Worm (Caenorhabditis elegans) whole organism, L4 larva: ENCODE data around the gene msp-64.

Source experiments
- F37D6.2 ChIP-seq: sonication (generic microtip); optimal IDR thresholded peaks from 2 replicates; lab custom pipeline; 2016; ENCODE audit warnings: mild to moderate bottlenecking, missing genetic modification characterization, missing compliant biosample characterization
- F49E8.2 ChIP-seq: sonication (generic microtip); optimal IDR thresholded peaks from 2 replicates; lab custom pipeline; 2016; ENCODE audit warnings: missing compliant biosample characterization, mild to moderate bottlenecking, missing genetic modification characterization, borderline replicate concordance
- T20F7.1 ChIP-seq: fragments of 200-800 bp; sonication (Bioruptor generic); optimal IDR thresholded peaks from 2 replicates; lab custom pipeline; 2018; ENCODE audit warnings: mild to moderate bottlenecking, missing genetic modification characterization, missing compliant biosample characterization
- Y5F2A.4 ChIP-seq: fragments of 200-800 bp; sonication (Bioruptor generic); optimal IDR thresholded peaks from 2 replicates; lab custom pipeline; 2018; ENCODE audit warnings: mild to moderate bottlenecking, missing genetic modification characterization, missing compliant biosample characterization
- ZK337.2 ChIP-seq: fragments of 200-800 bp; sonication (Bioruptor generic); IDR thresholded peaks from 2 replicates; pipeline ENCODE4 v1.3.6; 2022; ENCODE audit warnings: missing genetic modification reagents, missing genetic modification characterization, missing compliant biosample characterization
- aly-2 ChIP-seq: sonication (generic microtip); optimal IDR thresholded peaks from 2 replicates; lab custom pipeline; 2018; ENCODE audit warnings: missing biosample characterization, missing genetic modification characterization
- ama-1 ChIP-seq: fragments of 150-350 bp; optimal IDR thresholded peaks from 2 replicates; lab custom pipeline; 2014; ENCODE audit warnings: inconsistent platforms, mixed read lengths
- attf-4 ChIP-seq: sonication (generic microtip); optimal IDR thresholded peaks from 3 replicates; lab custom pipeline; 2017; ENCODE audit warnings: missing biosample characterization, missing genetic modification characterization
- ceh-20 ChIP-seq: fragments of 200-800 bp; sonication (Bioruptor generic); IDR thresholded peaks from 2 replicates; pipeline ENCODE4 v1.3.6; 2022; ENCODE audit warnings: missing genetic modification reagents, missing genetic modification characterization, missing compliant biosample characterization
- ceh-62 ChIP-seq: sonication (generic microtip); optimal IDR thresholded peaks from 2 replicates; lab custom pipeline; 2017; ENCODE audit warnings: missing biosample characterization, missing genetic modification characterization
- ceh-82 ChIP-seq: sonication (generic microtip); optimal IDR thresholded peaks from 2 replicates; lab custom pipeline; 2017; ENCODE audit warnings: missing biosample characterization, missing genetic modification characterization
- ctbp-1 ChIP-seq: fragments of 200-800 bp; sonication (Bioruptor generic); IDR thresholded peaks from 2 replicates; pipeline ENCODE4 v1.3.6; 2022; ENCODE audit warnings: missing genetic modification reagents, missing genetic modification characterization, missing compliant biosample characterization
- daf-8 ChIP-seq: fragments of 200-800 bp; sonication (Bioruptor generic); IDR thresholded peaks from 2 replicates; pipeline ENCODE4 v1.3.6; 2022; ENCODE audit warnings: missing genetic modification characterization, missing compliant biosample characterization
- dpl-1 ChIP-seq: fragments of 150-350 bp; optimal IDR thresholded peaks from 2 replicates; lab custom pipeline; 2014; ENCODE audit warnings: missing biosample characterization, missing genetic modification reagents, missing genetic modification characterization
- dve-1 ChIP-seq: sonication (generic microtip); optimal IDR thresholded peaks from 2 replicates; lab custom pipeline; 2017; ENCODE audit warnings: antibody characterized with exemption, mild to moderate bottlenecking, missing genetic modification characterization, missing compliant biosample characterization; ENCODE audit not compliant: insufficient read depth
- egl-27 ChIP-seq: sonication (generic microtip); optimal IDR thresholded peaks from 3 replicates; lab custom pipeline; 2017; ENCODE audit warnings: missing biosample characterization, missing genetic modification reagents, missing genetic modification characterization
- fkh-10 ChIP-seq: fragments of 150-350 bp; optimal IDR thresholded peaks from 2 replicates; lab custom pipeline; 2014; ENCODE audit warnings: missing biosample characterization, missing genetic modification reagents, missing genetic modification characterization
- fos-1 ChIP-seq: fragments of 150-350 bp; optimal IDR thresholded peaks from 2 replicates; lab custom pipeline; 2014; ENCODE audit warnings: missing biosample characterization, missing genetic modification characterization
- gei-8 ChIP-seq: fragments of 200-800 bp; sonication (Bioruptor generic); optimal IDR thresholded peaks from 2 replicates; lab custom pipeline; 2018; ENCODE audit warnings: mild to moderate bottlenecking, missing genetic modification characterization, missing compliant biosample characterization
- hlh-30 ChIP-seq: sonication (generic microtip); optimal IDR thresholded peaks from 2 replicates; lab custom pipeline; 2017; ENCODE audit warnings: antibody characterized with exemption, mild to moderate bottlenecking, missing genetic modification characterization, missing compliant biosample characterization; ENCODE audit not compliant: insufficient read depth
- lim-7 ChIP-seq: fragments of 200-800 bp; sonication (Bioruptor generic); IDR thresholded peaks from 2 replicates; pipeline ENCODE4 v1.3.6; 2022; ENCODE audit warnings: missing genetic modification characterization, missing compliant biosample characterization
- madf-5 ChIP-seq, 2 experiments: fragments of 200-800 bp; sonication (Bioruptor generic); IDR thresholded peaks; 2 replicates each; pipeline ENCODE4 v1.3.6; 2022; ENCODE audit warnings: missing compliant biosample characterization in 2 of 2, missing genetic modification characterization in 2 of 2
- madf-9 ChIP-seq: fragments of 200-800 bp; sonication (Bioruptor generic); conservative IDR thresholded peaks from 2 replicates; pipeline ENCODE4 v1.3.6; 2022; ENCODE audit warnings: missing genetic modification reagents, missing genetic modification characterization, missing compliant biosample characterization
- mdl-1 ChIP-seq, 2 experiments: fragments of 150-350 bp in 1 of 2; sonication (generic microtip) in 1 of 2; optimal IDR thresholded peaks; 2 replicates each; lab custom pipeline; 2014 to 2017; ENCODE audit warnings: missing biosample characterization in 2 of 2, missing genetic modification characterization in 2 of 2
- mdt-29 ChIP-seq: fragments of 200-800 bp; sonication (Bioruptor generic); IDR thresholded peaks from 2 replicates; pipeline ENCODE4 v1.3.6; 2022; ENCODE audit warnings: missing genetic modification reagents, missing genetic modification characterization, missing compliant biosample characterization
- nhr-102 ChIP-seq: sonication (generic microtip); optimal IDR thresholded peaks from 2 replicates; lab custom pipeline; 2016; ENCODE audit warnings: mild to moderate bottlenecking, missing genetic modification characterization, moderate library complexity, missing compliant biosample characterization
- nhr-11 ChIP-seq: fragments of 150-350 bp; optimal IDR thresholded peaks from 2 replicates; lab custom pipeline; 2014; ENCODE audit warnings: missing biosample characterization, missing genetic modification characterization
- nhr-25 ChIP-seq: sonication (generic microtip); optimal IDR thresholded peaks from 2 replicates; lab custom pipeline; 2017; ENCODE audit warnings: missing genetic modification characterization, mild to moderate bottlenecking, missing compliant biosample characterization, antibody characterized with exemption, moderate library complexity, borderline replicate concordance; ENCODE audit not compliant: insufficient read depth
- nhr-28 ChIP-seq: fragments of 150-350 bp; optimal IDR thresholded peaks from 2 replicates; lab custom pipeline; 2014; ENCODE audit warnings: missing biosample characterization, missing genetic modification characterization
- nhr-48 ChIP-seq: sonication (generic microtip); optimal IDR thresholded peaks from 2 replicates; lab custom pipeline; 2016; ENCODE audit warnings: mild to moderate bottlenecking, missing genetic modification characterization, missing compliant biosample characterization
- nhr-6 ChIP-seq: fragments of 150-350 bp; optimal IDR thresholded peaks from 2 replicates; lab custom pipeline; 2014; ENCODE audit warnings: missing biosample characterization, missing genetic modification characterization
- pha-4 ChIP-seq, 2 experiments: fragments of 150-350 bp in 1 of 2; fragments of 200-800 bp in 1 of 2; sonication (Bioruptor generic) in 1 of 2; IDR thresholded peaks in 1 of 2; optimal IDR thresholded peaks in 1 of 2; 2 replicates each; pipeline versions ENCODE4 v1.3.6 to Lab custom; 2014 to 2022; ENCODE audit warnings: missing genetic modification characterization in 2 of 2, missing genetic modification reagents in 2 of 2, missing biosample characterization in 1 of 2, missing compliant biosample characterization in 1 of 2
- pqm-1 ChIP-seq: sonication (generic microtip); optimal IDR thresholded peaks from 2 replicates; lab custom pipeline; 2017; ENCODE audit warnings: missing biosample characterization, missing genetic modification characterization
- saeg-2 ChIP-seq: fragments of 200-800 bp; sonication (Bioruptor generic); IDR thresholded peaks from 2 replicates; pipeline ENCODE4 v1.3.6; 2022; ENCODE audit warnings: missing genetic modification reagents, missing genetic modification characterization, missing compliant biosample characterization
- sdz-12 ChIP-seq: fragments of 200-800 bp; sonication (Bioruptor generic); optimal IDR thresholded peaks from 2 replicates; lab custom pipeline; 2018; ENCODE audit warnings: mild to moderate bottlenecking, missing genetic modification characterization, missing compliant biosample characterization
- spr-3 ChIP-seq: fragments of 200-800 bp; sonication (Bioruptor generic); optimal IDR thresholded peaks from 2 replicates; lab custom pipeline; 2018; ENCODE audit warnings: mild to moderate bottlenecking, missing genetic modification characterization, missing compliant biosample characterization
- tag-97 ChIP-seq: fragments of 200-800 bp; sonication (Bioruptor generic); IDR thresholded peaks from 2 replicates; pipeline ENCODE4 v1.3.6; 2022; ENCODE audit warnings: missing genetic modification characterization, missing compliant biosample characterization
- unc-62 ChIP-seq, 3 experiments: fragments of 150-350 bp in 1 of 3; sonication (generic microtip); optimal IDR thresholded peaks in 2 of 3; peaks in 1 of 3; 1 replicate in 1 of 3; 2 replicates in 2 of 3; lab custom pipeline; 2014 to 2017; ENCODE audit warnings: missing biosample characterization in 3 of 3, missing genetic modification characterization in 3 of 3, missing genetic modification reagents in 3 of 3, missing genotype in 1 of 3
- zag-1 ChIP-seq: fragments of 150-350 bp; optimal IDR thresholded peaks from 2 replicates; lab custom pipeline; 2014; ENCODE audit warnings: missing biosample characterization, missing genetic modification characterization
- zfp-2 ChIP-seq: sonication (generic microtip); optimal IDR thresholded peaks from 2 replicates; lab custom pipeline; 2016; ENCODE audit warnings: mild to moderate bottlenecking, missing genetic modification characterization, missing compliant biosample characterization
- zfp-3 ChIP-seq: fragments of 200-800 bp; sonication (Bioruptor generic); conservative IDR thresholded peaks from 2 replicates; pipeline ENCODE4 v1.3.6; 2022; ENCODE audit warnings: missing genetic modification reagents, missing genetic modification characterization, missing compliant biosample characterization
- ztf-11 ChIP-seq: fragments of 150-350 bp; optimal IDR thresholded peaks from 2 replicates; lab custom pipeline; 2014; ENCODE audit warnings: missing biosample characterization, missing genetic modification characterization

Gene msp-64

ce11 chrII:5853261-5853660, 43.1 kb upstream of the msp-64 start:
- TF ChIP-seq madf-9 (GFP tag; lab: Robert Waterston, UW) (no peak), nhr-28 (peak; percentile 62)
- TF ChIP-seq, all 104 proteins: peak for 1

ce11 chrII:5852007-5852406, 41.9 kb upstream of the msp-64 start, which contains the start of gene H41C03.2:
Gene H41C03.2, minus strand, starts transcription at chrII:5852107.
- TF ChIP-seq unc-62 (GFP tag; optimal IDR thresholded peaks at IDR 0.05 in 1 of 2; lab: Kevin White, UChicago), result peak in 1 of 2 experiments; percentile 75
- TF ChIP-seq unc-62 (tag; optimal IDR thresholded peaks at IDR 0.05; lab: Kevin White, UChicago), result no peak
- TF ChIP-seq dpl-1, result no peak
- no peak for TF ChIP-seq T20F7.1
- TF ChIP-seq, all 104 proteins: peak for 1

DNA sequence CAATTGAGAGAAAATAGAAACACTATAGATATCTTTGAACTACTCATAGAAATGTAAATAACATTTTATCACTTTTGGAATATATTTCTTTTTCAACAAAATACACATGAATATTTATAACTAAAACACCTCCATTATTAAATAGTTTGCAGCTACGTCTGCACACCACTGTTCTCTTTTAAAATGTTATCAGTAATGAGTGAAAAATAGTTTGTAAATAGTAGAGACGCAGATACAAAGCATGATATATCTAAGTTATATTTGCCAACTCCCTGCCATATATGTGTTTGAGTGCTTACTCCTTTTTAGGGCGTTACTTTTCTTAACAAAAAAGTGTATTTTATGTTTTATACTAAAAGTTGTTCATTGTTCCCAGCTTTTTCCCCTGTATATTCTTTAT, 36.1 kb upstream of the msp-64 start:
- TF ChIP-seq F49E8.2 (tag; lab: Kevin White, UChicago) (no peak), nhr-6 (tag; lab: Kevin White, UChicago) (no peak), Y5F2A.4 (GFP tag; lab: Kevin White, UChicago) (no peak), saeg-2 (GFP tag; lab: Robert Waterston, UW) (no peak), lim-7 (GFP tag; lab: Robert Waterston, UW) (no peak), nhr-48 (tag; lab: Kevin White, UChicago) (no peak), unc-62 (GFP tag; optimal IDR thresholded peaks at IDR 0.05 in 1 of 2; lab: Kevin White, UChicago) (no peak), unc-62 (tag; optimal IDR thresholded peaks at IDR 0.05; lab: Kevin White, UChicago) (no peak), dve-1 (tag; lab: Kevin White, UChicago) (peak; percentile 34), mdt-29 (GFP tag; lab: Robert Waterston, UW) (no peak), zfp-3 (GFP tag; lab: Robert Waterston, UW) (no peak), attf-4 (no peak), ceh-82 (tag; lab: Kevin White, UChicago) (no peak), ama-1 (no peak), tag-97 (GFP tag; lab: Robert Waterston, UW) (no peak), T20F7.1 (no peak), zfp-2 (no peak), ZK337.2 (no peak), hlh-30 (tag; lab: Kevin White, UChicago) (no peak), nhr-28 (peak; percentile 72), pqm-1 (peak; percentile 12)

DNA sequence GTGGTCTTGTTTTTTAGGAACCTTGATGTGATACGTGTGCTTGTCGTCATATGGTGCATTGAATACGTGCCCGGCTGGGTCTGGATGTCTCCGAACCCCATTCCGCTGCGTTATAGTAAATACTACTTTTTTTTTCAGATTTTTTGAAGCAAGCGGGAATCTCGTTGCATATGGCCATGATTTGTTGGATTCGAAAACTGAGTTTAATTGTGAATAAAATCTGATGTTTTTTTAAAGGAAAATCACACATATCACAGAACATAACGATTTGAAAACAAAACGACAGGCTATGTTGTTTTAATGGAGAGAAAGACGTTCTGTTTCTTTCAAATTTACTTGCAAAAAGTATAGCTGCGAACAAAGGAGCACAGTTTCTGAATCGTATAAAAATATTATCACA, 35.3 kb upstream of the msp-64 start, which contains the start of the genes ZK1248.17 and H41C03.3:
Gene ZK1248.17, minus strand, starts transcription at position 101 of the 400 bp plus-strand sequence.
Gene H41C03.3, plus strand, starts transcription at position 337 of the 400 bp plus-strand sequence.
- TF ChIP-seq ztf-11 (tag; lab: Kevin White, UChicago) (no peak), madf-5 (GFP tag; IDR thresholded peaks at IDR 0.05; lab: Robert Waterston, UW) (no peak)

ce11 chrII:5844694-5845129, 34.6 kb upstream of the msp-64 start:
- TF ChIP-seq sdz-12 (GFP tag; lab: Kevin White, UChicago) (peak; percentile 82), ceh-20 (peak; percentile 99), lim-7 (GFP tag; lab: Robert Waterston, UW) (peak; percentile 76), egl-27 (tag; lab: Kevin White, UChicago) (peak; percentile 93), fos-1 (tag; lab: Kevin White, UChicago) (peak; percentile 97), nhr-11 (peak; percentile 98), zag-1 (tag; lab: Kevin White, UChicago) (peak; percentile 97), aly-2 (no peak), nhr-25 (tag; lab: Kevin White, UChicago) (peak; percentile 96), F37D6.2 (tag; lab: Kevin White, UChicago) (peak; percentile 97), nhr-6 (tag; lab: Kevin White, UChicago) (peak; percentile 96), mdl-1 (tag; optimal IDR thresholded peaks at IDR 0.05; lab: Kevin White, UChicago) (peak; percentile 94 to 95), nhr-102 (tag; lab: Kevin White, UChicago) (peak; percentile 98), fkh-10 (GFP tag; lab: Kevin White, UChicago) (peak; percentile 100), pha-4 (GFP tag; IDR thresholded peaks at IDR 0.05; lab: Robert Waterston, UW) (peak; percentile 99), pha-4 (tag; optimal IDR thresholded peaks at IDR 0.05; lab: Kevin White, UChicago) (peak; percentile 27), daf-8 (GFP tag; lab: Robert Waterston, UW) (0 out of 2 replicates have a peak, but pooled peaks have one; percentile 20), ZK337.2 (peak; percentile 78), spr-3 (peak; percentile 97), ceh-62 (tag; lab: Kevin White, UChicago) (peak; percentile 44), gei-8 (GFP tag; lab: Kevin White, UChicago) (peak; percentile 94), ctbp-1 (GFP tag; lab: Robert Waterston, UW) (peak; percentile 99)
